Worm (Caenorhabditis elegans): ENCODE data around the gene cyp-35D1.

- TF ChIP-seq W03F9.2 (tag; optimal IDR thresholded peaks at IDR 0.05), result no peak
- no peak for TF ChIP-seq him-1 (tag; optimal IDR thresholded peaks at IDR 0.05)
Measured at ce11 chrV:16062788-16063187, 6.2 kb upstream of the cyp-35D1 start, which contains the start of gene F14H3.14.

All from whole organism, L4/young adult.